Worm (Caenorhabditis elegans): ENCODE results near the gene plg-1.

The plg-1 gene

DNA sequence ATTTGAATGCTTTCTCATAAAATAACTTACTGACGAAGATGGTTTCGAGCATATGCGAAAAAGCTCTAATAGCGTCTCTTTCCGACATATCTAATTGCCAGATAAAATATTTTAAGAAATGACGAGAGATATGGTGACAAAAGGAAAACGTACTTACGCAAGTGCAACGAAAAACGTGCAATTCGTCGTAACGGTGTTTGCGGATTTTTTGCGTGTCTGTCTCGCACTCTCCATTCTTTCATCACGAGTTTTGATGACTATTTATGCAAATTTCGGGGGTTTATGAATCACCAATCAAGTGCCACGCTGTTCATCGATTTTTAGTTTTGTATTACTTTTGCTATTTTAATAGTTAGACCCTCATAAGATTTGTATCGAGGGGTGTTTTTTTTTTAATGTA lies 36.9 kb downstream of the plg-1 start, which contains the start of gene ZK637.14:
Gene ZK637.14, minus strand, starts transcription at position 201 of the 400 bp plus-strand sequence.
- TF ChIP-seq hmg-11 (tag; optimal IDR thresholded peaks at IDR 0.05), result peak; percentile 26
- no peak for TF ChIP-seq nhr-12 (tag; optimal IDR thresholded peaks at IDR 0.05)
- no peak for TF ChIP-seq nhr-28 (tag; optimal IDR thresholded peaks at IDR 0.05)
- TF ChIP-seq egl-5 (tag; optimal IDR thresholded peaks at IDR 0.05), result peak; percentile 20
- peak; percentile 59 for TF ChIP-seq pha-4 (tag; optimal IDR thresholded peaks at IDR 0.05)
- no peak for TF ChIP-seq nhr-237 (tag; optimal IDR thresholded peaks at IDR 0.05)
- TF ChIP-seq egl-27 (tag; optimal IDR thresholded peaks at IDR 0.05), result no peak
- TF ChIP-seq snpc-4 (tag; optimal IDR thresholded peaks at IDR 0.05), result peak; percentile 47
- TF ChIP-seq elt-2 (tag; optimal IDR thresholded peaks at IDR 0.05), result peak; percentile 30
- TF ChIP-seq pqm-1 (tag; optimal IDR thresholded peaks at IDR 0.05), result peak; percentile 65
- TF ChIP-seq nfya-1 (tag; optimal IDR thresholded peaks at IDR 0.05; ENCODE audit: insufficient read depth), result peak; percentile 77
- peak; percentile 41 for TF ChIP-seq jun-1 (tag; optimal IDR thresholded peaks at IDR 0.05)
- no peak for TF ChIP-seq ztf-4 (tag; optimal IDR thresholded peaks at IDR 0.05)
- TF ChIP-seq lin-39 (tag; optimal IDR thresholded peaks at IDR 0.05), result peak; percentile 8
- TF ChIP-seq skn-1 (tag; optimal IDR thresholded peaks at IDR 0.05), result peak; percentile 92
- TF ChIP-seq elt-1 (tag; optimal IDR thresholded peaks at IDR 0.05), result no peak
- no peak for TF ChIP-seq ceh-28 (tag; optimal IDR thresholded peaks at IDR 0.05)
- peak; percentile 49 for TF ChIP-seq lin-15B (tag; optimal IDR thresholded peaks at IDR 0.05)
- TF ChIP-seq nhr-23 (tag; optimal IDR thresholded peaks at IDR 0.05), result peak; percentile 19
- TF ChIP-seq nhr-25 (tag; optimal IDR thresholded peaks at IDR 0.05), result peak; percentile 22

ce11 chrIII:8889931-8890330 lies 37.9 kb downstream of the plg-1 start, which contains the start of gene lnkn-1:
lnkn-1 (plus strand) TSS chrIII:8890231.
- TF ChIP-seq tbx-2 (tag; optimal IDR thresholded peaks at IDR 0.05) (no peak), egl-27 (tag; optimal IDR thresholded peaks at IDR 0.05) (no peak), ceh-28 (tag; optimal IDR thresholded peaks at IDR 0.05) (no peak), nhr-23 (tag; optimal IDR thresholded peaks at IDR 0.05) (no peak), egl-5 (tag; optimal IDR thresholded peaks at IDR 0.05) (no peak), skn-1 (tag; optimal IDR thresholded peaks at IDR 0.05) (no peak), nhr-43 (tag; optimal IDR thresholded peaks at IDR 0.05; ENCODE audit: poor library complexity, severe bottlenecking) (no peak), lin-15B (tag; optimal IDR thresholded peaks at IDR 0.05) (no peak), ama-1 (optimal IDR thresholded peaks at IDR 0.05) (no peak), elt-2 (tag; optimal IDR thresholded peaks at IDR 0.05) (no peak), fkh-2 (tag; optimal IDR thresholded peaks at IDR 0.05) (no peak), lin-39 (tag; optimal IDR thresholded peaks at IDR 0.05) (no peak), ceh-9 (tag; optimal IDR thresholded peaks at IDR 0.05) (no peak), elt-3 (tag; optimal IDR thresholded peaks at IDR 0.05) (no peak)

- no peak for TF ChIP-seq elt-2 (tag; optimal IDR thresholded peaks at IDR 0.05)
- no peak for TF ChIP-seq ama-1 (optimal IDR thresholded peaks at IDR 0.05)
- no peak for TF ChIP-seq fkh-10 (GFP tag; optimal IDR thresholded peaks at IDR 0.05)
- TF ChIP-seq ZK546.5 (tag; optimal IDR thresholded peaks at IDR 0.05), result no peak
- no peak for TF ChIP-seq daf-12 (tag; optimal IDR thresholded peaks at IDR 0.05)
- TF ChIP-seq nhr-237 (tag; optimal IDR thresholded peaks at IDR 0.05), result no peak
- no peak for TF ChIP-seq nhr-23 (tag; optimal IDR thresholded peaks at IDR 0.05)
- no peak for TF ChIP-seq egl-5 (tag; optimal IDR thresholded peaks at IDR 0.05)
- TF ChIP-seq nhr-11 (tag; optimal IDR thresholded peaks at IDR 0.05), result no peak
- no peak for TF ChIP-seq jun-1 (tag; optimal IDR thresholded peaks at IDR 0.05)
- TF ChIP-seq ztf-11 (tag; optimal IDR thresholded peaks at IDR 0.05), result no peak
- no peak for TF ChIP-seq mml-1 (tag; optimal IDR thresholded peaks at IDR 0.05)
Observed at ce11 chrIII:8893464-8893863, 41.4 kb downstream of the plg-1 start, which contains the start of gene ZK637.4. ZK637.4 (plus strand) TSS chrIII:8893764.

DNA sequence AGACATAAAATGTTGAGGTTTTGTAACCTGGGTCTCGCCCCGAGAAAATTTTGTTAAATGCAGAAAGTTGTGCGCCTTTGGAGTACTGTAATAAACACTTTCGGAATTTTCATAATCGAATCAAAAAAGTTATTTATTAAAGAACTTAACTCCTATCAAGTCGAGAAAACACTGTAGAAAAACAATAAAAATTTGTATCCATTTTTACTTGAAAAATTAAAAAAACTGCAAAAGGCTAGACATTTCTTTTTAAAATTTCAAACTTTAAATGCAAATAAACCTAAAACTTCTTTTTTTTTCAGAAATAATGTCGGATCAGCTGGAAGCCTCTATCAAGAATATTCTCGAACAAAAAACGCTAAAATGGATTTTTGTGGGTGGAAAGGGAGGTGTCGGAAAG lies 42.7 kb downstream of the plg-1 start, which contains the start of gene asna-1:
Gene asna-1, plus strand, starts transcription at position 301 of the 400 bp plus-strand sequence.
- TF ChIP-seq pqm-1 (tag; optimal IDR thresholded peaks at IDR 0.05) (no peak), nfya-1 (tag; optimal IDR thresholded peaks at IDR 0.05; ENCODE audit: insufficient read depth) (no peak), nhr-77 (tag; optimal IDR thresholded peaks at IDR 0.05) (no peak), ztf-11 (tag; optimal IDR thresholded peaks at IDR 0.05) (no peak), jun-1 (tag; optimal IDR thresholded peaks at IDR 0.05) (no peak), nhr-12 (tag; optimal IDR thresholded peaks at IDR 0.05) (no peak), lin-39 (tag; optimal IDR thresholded peaks at IDR 0.05) (no peak), pha-4 (tag; optimal IDR thresholded peaks at IDR 0.05) (no peak), nhr-11 (tag; optimal IDR thresholded peaks at IDR 0.05) (no peak), unc-39 (tag; optimal IDR thresholded peaks at IDR 0.05) (no peak), nhr-43 (tag; optimal IDR thresholded peaks at IDR 0.05; ENCODE audit: poor library complexity, severe bottlenecking) (no peak), ztf-4 (tag; optimal IDR thresholded peaks at IDR 0.05) (no peak)
